Fruit fly (Drosophila melanogaster) S2 (cell line): ENCODE data around the gene CG5515.

ENCODE experiments used
- CG8478 ChIP-seq: fragments of >200 bp; optimal IDR thresholded peaks from 2 replicates; lab custom pipeline; 2018
- CTCF ChIP-seq, 2 experiments: fragments of >200 bp; optimal IDR thresholded peaks; 2 replicates each; lab custom pipeline; 2018

- TF ChIP-seq CG8478 (lab: Kevin White, UChicago) (no peak), CTCF (optimal IDR thresholded peaks at IDR 0.05; lab: Kevin White, UChicago) (no peak)
Measured at dm6 chr3R:24204022-24204421, 15.3 kb upstream of the CG5515 start.
